Worm (Caenorhabditis elegans) whole organism, midembryonic: ENCODE data around the gene fut-8.
"Not testable (repeated sequence)": the region's sequence is repeated elsewhere in the genome, so short reads cannot be mapped to it uniquely, and the experiment has no call there.

Source experiments
- T22C8.4 ChIP-seq: fragments of 200-800 bp; sonication (Bioruptor generic); IDR thresholded peaks from 2 replicates; pipeline ENCODE4 v1.3.6; 2022; ENCODE audit warnings: missing genetic modification characterization, missing compliant biosample characterization
- cog-1 ChIP-seq: sonication (generic microtip); optimal IDR thresholded peaks from 2 replicates; lab custom pipeline; 2016; ENCODE audit warnings: missing genetic modification characterization, missing compliant biosample characterization
- flt-1 ChIP-seq: fragments of 200-800 bp; sonication (Bioruptor generic); IDR thresholded peaks from 2 replicates; pipeline ENCODE4 v1.3.6; 2022; ENCODE audit warnings: missing genetic modification characterization, missing compliant biosample characterization
- klf-2 ChIP-seq: fragments of 200-800 bp; sonication (Bioruptor generic); conservative IDR thresholded peaks from 2 replicates; pipeline ENCODE4 v1.3.6; 2022; ENCODE audit warnings: missing genetic modification reagents, missing genetic modification characterization, missing compliant biosample characterization
- med-1 ChIP-seq: sonication (generic microtip); optimal IDR thresholded peaks from 2 replicates; lab custom pipeline; 2017; ENCODE audit warnings: missing genetic modification characterization, mild to moderate bottlenecking, missing compliant biosample characterization, antibody characterized with exemption, missing genetic modification reagents; ENCODE audit not compliant: insufficient read depth
- ref-1 ChIP-seq: fragments of 200-800 bp; sonication (Bioruptor generic); conservative IDR thresholded peaks from 2 replicates; pipeline ENCODE4 v1.3.6; 2022; ENCODE audit warnings: missing genetic modification reagents, missing genetic modification characterization, missing compliant biosample characterization
- tab-1 ChIP-seq: fragments of 200-800 bp; sonication (Bioruptor generic); IDR thresholded peaks from 2 replicates; pipeline ENCODE4 v1.3.6; 2022; ENCODE audit warnings: missing genetic modification characterization, missing compliant biosample characterization
- ztf-23 ChIP-seq: fragments of 200-800 bp; sonication (Bioruptor generic); IDR thresholded peaks from 2 replicates; pipeline ENCODE4 v1.3.6; 2022; ENCODE audit warnings: missing genetic modification reagents, missing genetic modification characterization, missing compliant biosample characterization
- ztf-29 ChIP-seq: fragments of 200-800 bp; sonication (Bioruptor generic); IDR thresholded peaks from 2 replicates; pipeline ENCODE4 v1.3.6; 2022; ENCODE audit warnings: missing genetic modification reagents, missing genetic modification characterization, missing compliant biosample characterization

Gene fut-8

ce11 chrV:5990383-5990782 is at the start of gene fut-8:
Gene fut-8 (minus strand): TSS chrV:5990483.
- TF ChIP-seq ref-1 (GFP tag; lab: Robert Waterston, UW) (no peak), tab-1 (GFP tag; lab: Robert Waterston, UW) (no peak), flt-1 (GFP tag; lab: Robert Waterston, UW) (no peak), ztf-23 (GFP tag; lab: Robert Waterston, UW) (no peak), med-1 (GFP tag; lab: Kevin White, UChicago) (no peak), cog-1 (tag; lab: Kevin White, UChicago) (no peak), klf-2 (no peak), T22C8.4 (GFP tag; lab: Robert Waterston, UW) (no peak), ztf-29 (GFP tag; lab: Robert Waterston, UW) (no peak)

- TF ChIP-seq ztf-23 (GFP tag; lab: Robert Waterston, UW); ztf-29 (GFP tag; lab: Robert Waterston, UW); med-1 (GFP tag; lab: Kevin White, UChicago): not testable (repeated sequence)
These were observed 48.3 kb upstream of the fut-8 start, which contains the start of gene F29G9.1 for ce11 chrV:6038405-6039151. Gene F29G9.1 (plus strand): TSS chrV:6039101.

- TF ChIP-seq ref-1 (GFP tag; lab: Robert Waterston, UW), result no peak
- no peak for TF ChIP-seq cog-1 (tag; lab: Kevin White, UChicago)
- no peak for TF ChIP-seq klf-2
- TF ChIP-seq med-1 (GFP tag; lab: Kevin White, UChicago), result no peak
- no peak for TF ChIP-seq tab-1 (GFP tag; lab: Robert Waterston, UW)
- TF ChIP-seq flt-1 (GFP tag; lab: Robert Waterston, UW), result no peak
These were observed 46.3 kb upstream of the fut-8 start for ce11 chrV:6036547-6036946.

- TF ChIP-seq ztf-29 (GFP tag; lab: Robert Waterston, UW) (no peak), tab-1 (GFP tag; lab: Robert Waterston, UW) (no peak), ztf-23 (GFP tag; lab: Robert Waterston, UW) (no peak), klf-2 (no peak), med-1 (GFP tag; lab: Kevin White, UChicago) (no peak), flt-1 (GFP tag; lab: Robert Waterston, UW) (no peak)
These were observed 44.4 kb upstream of the fut-8 start, which contains the start of gene dhs-17 for ce11 chrV:6034714-6035113. Gene dhs-17 (minus strand): TSS chrV:6034814.

- TF ChIP-seq cog-1 (tag; lab: Kevin White, UChicago) (no peak), med-1 (GFP tag; lab: Kevin White, UChicago) (no peak), T22C8.4 (GFP tag; lab: Robert Waterston, UW) (no peak), ref-1 (GFP tag; lab: Robert Waterston, UW) (no peak)
These were observed 43.2 kb upstream of the fut-8 start for ce11 chrV:6033512-6033911.

DNA sequence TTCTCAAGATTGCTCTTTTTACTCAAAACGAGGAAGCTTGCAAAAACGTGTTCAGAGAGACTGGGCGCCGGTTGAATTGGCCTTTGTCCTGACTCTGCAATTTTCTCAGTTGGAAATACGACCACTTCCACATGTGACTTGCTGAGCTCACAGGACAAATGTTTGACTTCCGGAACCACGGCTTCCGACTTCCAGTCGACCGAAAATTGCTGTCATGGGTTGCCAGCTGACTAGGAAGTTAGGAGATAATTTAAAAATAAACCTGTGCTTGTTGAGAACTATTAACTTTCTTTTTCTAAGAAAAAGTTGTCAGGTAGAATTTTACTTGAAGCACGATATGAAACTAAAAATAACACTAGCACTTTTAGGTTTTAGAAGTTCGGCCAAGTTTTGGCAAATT is 41.3 kb upstream of the fut-8 start:
- no peak for TF ChIP-seq flt-1 (GFP tag; lab: Robert Waterston, UW)
- no peak for TF ChIP-seq ztf-23 (GFP tag; lab: Robert Waterston, UW)
- TF ChIP-seq med-1 (GFP tag; lab: Kevin White, UChicago), result no peak
- no peak for TF ChIP-seq klf-2
- no peak for TF ChIP-seq ztf-29 (GFP tag; lab: Robert Waterston, UW)
- TF ChIP-seq T22C8.4 (GFP tag; lab: Robert Waterston, UW), result no peak
- TF ChIP-seq cog-1 (tag; lab: Kevin White, UChicago), result no peak
- no peak for TF ChIP-seq ref-1 (GFP tag; lab: Robert Waterston, UW)
- TF ChIP-seq tab-1 (GFP tag; lab: Robert Waterston, UW), result no peak

DNA sequence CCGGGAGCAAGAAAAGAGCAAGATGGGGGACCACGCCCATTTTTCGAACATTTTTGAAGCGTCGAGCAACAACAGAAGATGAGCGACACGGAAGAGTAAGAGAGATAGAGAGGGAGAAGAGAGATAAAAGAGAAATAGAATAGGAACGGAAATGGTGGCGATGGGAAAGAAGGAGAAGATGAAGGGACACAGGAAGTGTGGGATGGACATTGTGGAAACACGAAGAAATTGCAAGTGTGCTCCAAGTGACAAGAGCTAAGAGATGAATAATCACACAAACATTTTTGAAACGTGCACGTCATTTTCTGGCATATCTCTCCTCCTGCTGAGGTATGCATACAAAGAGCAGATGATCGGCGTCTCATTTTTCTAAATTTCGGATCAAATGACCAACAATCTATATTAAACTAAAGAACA is 40.3 kb upstream of the fut-8 start:
- TF ChIP-seq flt-1 (GFP tag; lab: Robert Waterston, UW) (0 out of 2 replicates have a peak, but pooled peaks have one; percentile 29), T22C8.4 (GFP tag; lab: Robert Waterston, UW) (no peak), tab-1 (GFP tag; lab: Robert Waterston, UW) (no peak), ztf-23 (GFP tag; lab: Robert Waterston, UW) (no peak), cog-1 (tag; lab: Kevin White, UChicago) (peak; percentile 31), ztf-29 (GFP tag; lab: Robert Waterston, UW) (no peak)

DNA sequence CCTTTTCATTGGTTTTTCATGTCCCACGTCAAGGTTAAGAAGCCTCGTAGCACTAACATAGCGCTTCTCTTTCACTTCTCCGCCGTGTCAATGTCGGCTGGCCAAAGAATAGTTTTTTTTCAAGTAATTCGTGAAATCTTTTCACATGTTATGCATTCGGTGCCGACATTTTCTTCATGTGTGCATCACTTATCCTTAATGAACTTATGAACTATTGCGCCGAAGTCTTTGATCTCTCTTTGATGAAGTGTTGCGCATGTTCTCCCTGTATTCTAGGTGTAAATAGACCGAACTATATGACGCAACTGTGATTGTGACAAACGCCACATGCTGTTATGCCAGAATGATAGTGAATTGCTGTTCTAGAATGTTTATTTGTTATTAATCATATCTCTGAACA is 31.8 kb upstream of the fut-8 start:
- no peak for TF ChIP-seq flt-1 (GFP tag; lab: Robert Waterston, UW)
- no peak for TF ChIP-seq T22C8.4 (GFP tag; lab: Robert Waterston, UW)
- no peak for TF ChIP-seq ztf-23 (GFP tag; lab: Robert Waterston, UW)
- no peak for TF ChIP-seq ref-1 (GFP tag; lab: Robert Waterston, UW)
- no peak for TF ChIP-seq tab-1 (GFP tag; lab: Robert Waterston, UW)
- TF ChIP-seq klf-2, result no peak
- TF ChIP-seq med-1 (GFP tag; lab: Kevin White, UChicago), result no peak
- no peak for TF ChIP-seq cog-1 (tag; lab: Kevin White, UChicago)
- TF ChIP-seq ztf-29 (GFP tag; lab: Robert Waterston, UW), result no peak

ce11 chrV:6018944-6019450 is 28.7 kb upstream of the fut-8 start, which contains the start of gene picc-1:
Gene picc-1 (plus strand): TSS chrV:6018994.
- TF ChIP-seq med-1 (GFP tag; lab: Kevin White, UChicago) (no peak), flt-1 (GFP tag; lab: Robert Waterston, UW) (no peak), T22C8.4 (GFP tag; lab: Robert Waterston, UW) (no peak), klf-2 (no peak), tab-1 (GFP tag; lab: Robert Waterston, UW) (no peak), ref-1 (GFP tag; lab: Robert Waterston, UW) (no peak), ztf-29 (GFP tag; lab: Robert Waterston, UW) (no peak), cog-1 (tag; lab: Kevin White, UChicago) (no peak), ztf-23 (GFP tag; lab: Robert Waterston, UW) (no peak)
